Worm (Caenorhabditis elegans): ENCODE data around the gene F35F10.1.

DNA sequence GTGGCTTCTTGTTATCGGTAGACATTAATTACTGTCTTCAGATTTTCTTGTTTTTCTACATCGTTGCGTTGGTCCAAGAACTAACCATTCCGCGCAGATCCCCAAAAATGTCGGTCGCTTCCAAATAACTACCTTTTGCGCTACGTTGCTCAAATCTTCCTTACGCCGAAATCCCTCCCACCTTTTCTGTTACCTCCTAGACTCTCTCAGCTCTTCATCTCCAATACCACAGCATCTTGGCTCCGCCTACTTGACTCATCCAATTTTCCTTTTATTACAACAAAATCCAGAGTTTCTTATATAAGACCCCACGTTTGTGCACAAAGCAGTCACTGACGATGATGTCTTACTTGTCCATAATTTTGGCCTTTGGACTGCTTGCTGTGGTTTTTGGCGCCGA, 36.8 kb downstream of the F35F10.1 start, which contains the start of gene C17B7.12:
- no peak for TF ChIP-seq F13C5.2 (tag; optimal IDR thresholded peaks at IDR 0.05)
- no peak for TF ChIP-seq flt-1 (GFP tag; IDR thresholded peaks at IDR 0.05)
- TF ChIP-seq hmbx-1 (tag; optimal IDR thresholded peaks at IDR 0.05): no peak
- no peak for TF ChIP-seq hnd-1 (tag; optimal IDR thresholded peaks at IDR 0.05)
- TF ChIP-seq ama-1 (optimal IDR thresholded peaks at IDR 0.05): no peak
- no peak for TF ChIP-seq hmg-4 (GFP tag; optimal IDR thresholded peaks at IDR 0.05)
- no peak for TF ChIP-seq pes-1 (GFP tag; IDR thresholded peaks at IDR 0.05)
- TF ChIP-seq tra-4 (tag; optimal IDR thresholded peaks at IDR 0.05): no peak
- TF ChIP-seq tbx-11 (GFP tag; IDR thresholded peaks at IDR 0.05): no peak
- no peak for TF ChIP-seq ets-7 (tag; optimal IDR thresholded peaks at IDR 0.05)
- no peak for TF ChIP-seq tbx-37 (GFP tag; conservative IDR thresholded peaks at IDR 0.05)

Data from whole organism, early embryonic.